Worm (Caenorhabditis elegans) whole organism, mixed stage, embryonic: ENCODE measurements around the gene picd-1.

Experiments used
- M03D4.4 ChIP-seq: sonication (generic microtip); optimal IDR thresholded peaks from 2 replicates; lab custom pipeline; 2017; ENCODE audit warnings: mild to moderate bottlenecking, missing genetic modification characterization, missing compliant biosample characterization
- bed-3 ChIP-seq: fragments of 200-800 bp; sonication (Bioruptor generic); optimal IDR thresholded peaks from 3 replicates; lab custom pipeline; 2018; ENCODE audit warnings: mild to moderate bottlenecking, missing genetic modification characterization, moderate library complexity, missing compliant biosample characterization
- blmp-1 ChIP-seq: fragments of 150-350 bp; optimal IDR thresholded peaks from 2 replicates; lab custom pipeline; 2014; ENCODE audit warnings: missing biosample characterization, missing genetic modification characterization
- ceh-39 ChIP-seq: fragments of 150-350 bp; optimal IDR thresholded peaks from 2 replicates; lab custom pipeline; 2014; ENCODE audit warnings: missing biosample characterization, missing genetic modification characterization
- ceh-43 ChIP-seq: fragments of 200-800 bp; sonication (Bioruptor generic); optimal IDR thresholded peaks from 2 replicates; lab custom pipeline; 2018; ENCODE audit warnings: mild to moderate bottlenecking, missing genetic modification characterization, moderate library complexity, missing compliant biosample characterization
- ceh-83 ChIP-seq: fragments of 200-800 bp; sonication (Bioruptor generic); optimal IDR thresholded peaks from 2 replicates; lab custom pipeline; 2018; ENCODE audit warnings: mild to moderate bottlenecking, missing genetic modification characterization, missing compliant biosample characterization
- ces-1 ChIP-seq: fragments of 150-350 bp; optimal IDR thresholded peaks from 2 replicates; lab custom pipeline; 2014; ENCODE audit warnings: missing biosample characterization, missing genetic modification reagents, missing genetic modification characterization
- cnd-1 ChIP-seq: fragments of 200-800 bp; sonication (Bioruptor generic); optimal IDR thresholded peaks from 2 replicates; lab custom pipeline; 2018; ENCODE audit warnings: mild to moderate bottlenecking, missing genetic modification characterization, missing compliant biosample characterization
- drap-1 ChIP-seq: fragments of 200-800 bp; sonication (Bioruptor generic); optimal IDR thresholded peaks from 3 replicates; lab custom pipeline; 2018; ENCODE audit warnings: mild to moderate bottlenecking, missing genetic modification characterization, missing compliant biosample characterization
- elt-1 ChIP-seq: sonication (generic microtip); optimal IDR thresholded peaks from 2 replicates; lab custom pipeline; 2017; ENCODE audit warnings: missing genetic modification characterization, mild to moderate bottlenecking, missing compliant biosample characterization, antibody characterized with exemption, moderate library complexity, borderline replicate concordance; ENCODE audit not compliant: insufficient read depth
- elt-3 ChIP-seq: fragments of 150-350 bp; optimal IDR thresholded peaks from 2 replicates; lab custom pipeline; 2014; ENCODE audit warnings: missing biosample characterization, missing genetic modification characterization
- flh-1 ChIP-seq: fragments of 200-800 bp; sonication (Bioruptor generic); optimal IDR thresholded peaks from 2 replicates; lab custom pipeline; 2018; ENCODE audit warnings: mild to moderate bottlenecking, missing genetic modification characterization, moderate library complexity, missing compliant biosample characterization
- ham-2 ChIP-seq: fragments of 200-800 bp; sonication (Bioruptor generic); optimal IDR thresholded peaks from 2 replicates; lab custom pipeline; 2018; ENCODE audit warnings: mild to moderate bottlenecking, missing genetic modification characterization, missing compliant biosample characterization
- lin-13 ChIP-seq: fragments of 150-350 bp; optimal IDR thresholded peaks from 2 replicates; lab custom pipeline; 2014; ENCODE audit warnings: missing biosample characterization, missing genetic modification characterization
- lin-32 ChIP-seq: fragments of 200-800 bp; sonication (Bioruptor generic); optimal IDR thresholded peaks from 2 replicates; lab custom pipeline; 2018; ENCODE audit warnings: mild to moderate bottlenecking, missing genetic modification characterization, missing compliant biosample characterization
- lsy-2 ChIP-seq: fragments of 150-350 bp; optimal IDR thresholded peaks from 2 replicates; lab custom pipeline; 2014; ENCODE audit warnings: missing biosample characterization, missing genetic modification characterization
- mab-5 ChIP-seq: fragments of 150-350 bp; optimal IDR thresholded peaks from 2 replicates; lab custom pipeline; 2014; ENCODE audit warnings: missing biosample characterization, missing genetic modification characterization
- mep-1 ChIP-seq: fragments of 150-350 bp; optimal IDR thresholded peaks from 2 replicates; lab custom pipeline; 2017; ENCODE audit warnings: missing biosample characterization, missing genetic modification reagents, missing genetic modification characterization, inconsistent platforms
- nhr-12 ChIP-seq: fragments of 150-350 bp; optimal IDR thresholded peaks from 2 replicates; lab custom pipeline; 2014; ENCODE audit warnings: missing biosample characterization, missing genetic modification characterization
- nhr-2 ChIP-seq: fragments of 150-350 bp; optimal IDR thresholded peaks from 2 replicates; lab custom pipeline; 2014; ENCODE audit warnings: missing biosample characterization, missing genetic modification characterization
- nhr-237 ChIP-seq: fragments of 150-350 bp; optimal IDR thresholded peaks from 2 replicates; lab custom pipeline; 2014; ENCODE audit warnings: missing biosample characterization, missing genetic modification characterization
- nhr-28 ChIP-seq: fragments of 150-350 bp; optimal IDR thresholded peaks from 2 replicates; lab custom pipeline; 2014; ENCODE audit warnings: missing biosample characterization, missing genetic modification characterization
- nhr-76 ChIP-seq: sonication (generic microtip); optimal IDR thresholded peaks from 2 replicates; lab custom pipeline; 2017; ENCODE audit warnings: missing biosample characterization, missing genetic modification characterization
- pha-4 ChIP-seq: fragments of 150-350 bp; optimal IDR thresholded peaks from 2 replicates; lab custom pipeline; 2018; ENCODE audit warnings: missing biosample characterization, missing genetic modification reagents, missing genetic modification characterization
- sem-2 ChIP-seq: fragments of 200-800 bp; sonication (Bioruptor generic); optimal IDR thresholded peaks from 2 replicates; lab custom pipeline; 2018; ENCODE audit warnings: mild to moderate bottlenecking, missing genetic modification characterization, missing compliant biosample characterization
- snpc-4 ChIP-seq: fragments of 150-350 bp; optimal IDR thresholded peaks from 2 replicates; lab custom pipeline; 2014; ENCODE audit warnings: missing biosample characterization, missing genetic modification characterization
- sptf-1 ChIP-seq: sonication (generic microtip); optimal IDR thresholded peaks from 2 replicates; lab custom pipeline; 2017; ENCODE audit warnings: mild to moderate bottlenecking, missing genetic modification characterization, moderate library complexity, missing compliant biosample characterization
- tbx-8 ChIP-seq: fragments of 200-800 bp; sonication (Bioruptor generic); optimal IDR thresholded peaks from 2 replicates; lab custom pipeline; 2018; ENCODE audit warnings: mild to moderate bottlenecking, missing genetic modification characterization, moderate library complexity, missing compliant biosample characterization
- unc-120 ChIP-seq: sonication (generic microtip); optimal IDR thresholded peaks from 2 replicates; lab custom pipeline; 2017; ENCODE audit warnings: missing genetic modification characterization, missing compliant biosample characterization; ENCODE audit not compliant: poor library complexity, severe bottlenecking
- unc-39 ChIP-seq: fragments of 150-350 bp; optimal IDR thresholded peaks from 2 replicates; lab custom pipeline; 2014; ENCODE audit warnings: missing biosample characterization, missing genetic modification characterization
- unc-62 ChIP-seq: fragments of 150-350 bp; optimal IDR thresholded peaks from 2 replicates; lab custom pipeline; 2014; ENCODE audit warnings: missing biosample characterization, missing genetic modification reagents, missing genetic modification characterization
- ztf-11 ChIP-seq: fragments of 150-350 bp; optimal IDR thresholded peaks from 2 replicates; lab custom pipeline; 2014; ENCODE audit warnings: missing biosample characterization, missing genetic modification characterization

The picd-1 gene

DNA sequence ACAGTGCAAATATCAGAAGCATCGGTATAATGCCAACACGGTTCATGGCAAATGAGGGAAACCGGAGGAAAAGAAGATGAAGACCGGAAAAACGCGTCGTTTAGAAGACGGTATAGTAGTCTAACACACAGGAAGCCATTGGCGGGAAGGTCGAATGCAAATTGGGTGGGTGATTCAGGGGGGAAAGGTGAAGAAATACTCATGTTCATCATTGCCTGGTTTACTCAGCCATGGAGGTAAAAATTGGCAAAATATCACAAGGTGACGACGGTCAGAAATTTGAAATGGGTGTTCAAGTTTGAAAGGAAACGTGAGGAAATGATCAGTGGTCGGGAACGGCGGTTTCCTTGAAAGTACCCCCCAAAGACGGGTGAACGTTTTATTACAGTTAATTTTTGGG is 36.6 kb downstream of the picd-1 start, which contains the start of gene W03F9.11:
Gene W03F9.11, minus strand, starts transcription at position 101 of the 400 bp plus-strand sequence.
- TF ChIP-seq unc-39 (tag; lab: Kevin White, UChicago) (no peak), ztf-11 (no peak), flh-1 (GFP tag; lab: Kevin White, UChicago) (no peak), blmp-1 (no peak), tbx-8 (no peak), ham-2 (GFP tag; lab: Kevin White, UChicago) (no peak), sem-2 (GFP tag; lab: Kevin White, UChicago) (no peak), nhr-2 (no peak), lin-32 (GFP tag; lab: Kevin White, UChicago) (no peak), nhr-237 (tag; lab: Kevin White, UChicago) (no peak), drap-1 (no peak), pha-4 (no peak)

DNA sequence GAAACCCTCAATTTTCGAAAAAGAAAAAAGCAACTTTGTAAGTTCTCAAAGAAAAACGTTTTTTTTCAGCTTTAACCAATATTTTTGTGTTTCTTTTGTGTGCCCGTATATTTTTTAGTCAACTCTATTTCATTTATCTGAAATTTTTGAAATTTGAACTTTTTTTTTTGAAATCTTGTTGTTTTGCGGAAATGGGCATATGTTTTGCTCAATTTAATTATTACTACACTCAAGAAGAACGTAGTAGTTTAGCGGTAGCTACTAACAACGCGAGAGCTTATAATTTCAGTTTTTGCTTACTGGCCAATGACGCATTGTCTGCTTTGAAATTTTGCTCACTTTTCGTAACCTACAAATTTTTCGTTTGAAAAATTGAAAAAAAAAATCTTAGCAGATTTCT is 40.2 kb downstream of the picd-1 start, which contains the start of gene srh-82:
Gene srh-82, plus strand, starts transcription at position 301 of the 400 bp plus-strand sequence.
- TF ChIP-seq elt-3 (no peak), pha-4 (no peak), tbx-8 (no peak), drap-1 (no peak), unc-62 (GFP tag; lab: Kevin White, UChicago) (no peak), lsy-2 (tag; lab: Kevin White, UChicago) (no peak), elt-1 (tag; lab: Kevin White, UChicago) (no peak), blmp-1 (no peak), nhr-76 (tag; lab: Kevin White, UChicago) (no peak), snpc-4 (tag; lab: Kevin White, UChicago) (no peak), sptf-1 (tag; lab: Kevin White, UChicago) (no peak), ham-2 (GFP tag; lab: Kevin White, UChicago) (no peak), ceh-43 (no peak), sem-2 (GFP tag; lab: Kevin White, UChicago) (no peak), ztf-11 (no peak), nhr-2 (no peak), nhr-28 (tag; lab: Kevin White, UChicago) (no peak), M03D4.4 (tag; lab: Kevin White, UChicago) (no peak), ceh-83 (GFP tag; lab: Kevin White, UChicago) (no peak)

DNA sequence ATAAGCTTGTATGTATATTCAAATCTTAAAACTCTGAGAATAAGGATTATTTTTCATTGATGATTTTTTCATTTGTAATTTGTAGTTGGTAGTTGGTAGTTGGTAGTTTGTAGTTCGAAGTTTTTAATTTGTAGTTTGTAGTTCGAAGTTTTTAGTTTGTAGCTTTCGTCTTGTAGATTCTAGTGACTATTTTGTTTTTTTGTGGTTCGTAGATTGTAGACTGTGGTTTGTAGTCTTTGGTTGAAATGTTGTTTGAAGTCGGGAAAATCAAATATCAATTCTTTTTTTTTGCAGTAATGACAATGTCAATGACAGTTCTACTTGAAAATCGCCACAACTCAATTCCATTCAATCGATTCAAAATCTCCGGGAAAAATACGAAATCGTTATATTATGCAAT is 41.1 kb downstream of the picd-1 start:
- TF ChIP-seq ceh-43 = no peak
- no peak for TF ChIP-seq snpc-4 (tag; lab: Kevin White, UChicago)
- TF ChIP-seq mep-1 (tag; lab: Kevin White, UChicago) = no peak
- no peak for TF ChIP-seq mab-5 (tag; lab: Kevin White, UChicago)
- no peak for TF ChIP-seq blmp-1
- no peak for TF ChIP-seq ces-1 (GFP tag; lab: Kevin White, UChicago)
- no peak for TF ChIP-seq nhr-237 (tag; lab: Kevin White, UChicago)
- no peak for TF ChIP-seq nhr-12 (tag; lab: Kevin White, UChicago)
- no peak for TF ChIP-seq ztf-11
- no peak for TF ChIP-seq elt-1 (tag; lab: Kevin White, UChicago)
- no peak for TF ChIP-seq ceh-39
- no peak for TF ChIP-seq tbx-8
- no peak for TF ChIP-seq lin-32 (GFP tag; lab: Kevin White, UChicago)
- TF ChIP-seq elt-3 = no peak
- TF ChIP-seq lin-13 (tag; lab: Kevin White, UChicago) = no peak
- TF ChIP-seq ham-2 (GFP tag; lab: Kevin White, UChicago) = no peak
- TF ChIP-seq unc-120 (tag; lab: Kevin White, UChicago) = no peak
- TF ChIP-seq ceh-83 (GFP tag; lab: Kevin White, UChicago) = no peak
- no peak for TF ChIP-seq sem-2 (GFP tag; lab: Kevin White, UChicago)

DNA sequence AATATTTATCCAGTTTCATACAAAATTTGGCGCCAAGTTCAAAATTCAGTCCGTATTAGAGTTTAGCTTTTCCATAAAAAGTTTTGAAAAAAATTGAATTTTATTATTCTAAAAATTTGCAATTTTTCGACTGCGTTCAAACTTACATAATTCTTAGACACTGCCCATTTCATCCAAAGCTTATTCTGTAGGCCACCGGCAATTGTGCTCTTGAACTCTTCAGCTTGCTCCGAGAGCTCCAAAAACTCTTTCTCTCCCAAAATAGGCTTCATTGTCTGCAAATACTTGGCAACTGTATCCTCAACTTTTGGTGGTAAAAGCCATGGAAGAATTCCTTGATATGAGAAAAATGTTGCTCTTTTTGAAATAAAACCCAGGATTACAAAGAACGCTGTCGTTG is 45.4 kb downstream of the picd-1 start:
- TF ChIP-seq lsy-2 (tag; lab: Kevin White, UChicago) (no peak), M03D4.4 (tag; lab: Kevin White, UChicago) (no peak)
- TF ChIP-seq, all 35 proteins: peak for 0

DNA sequence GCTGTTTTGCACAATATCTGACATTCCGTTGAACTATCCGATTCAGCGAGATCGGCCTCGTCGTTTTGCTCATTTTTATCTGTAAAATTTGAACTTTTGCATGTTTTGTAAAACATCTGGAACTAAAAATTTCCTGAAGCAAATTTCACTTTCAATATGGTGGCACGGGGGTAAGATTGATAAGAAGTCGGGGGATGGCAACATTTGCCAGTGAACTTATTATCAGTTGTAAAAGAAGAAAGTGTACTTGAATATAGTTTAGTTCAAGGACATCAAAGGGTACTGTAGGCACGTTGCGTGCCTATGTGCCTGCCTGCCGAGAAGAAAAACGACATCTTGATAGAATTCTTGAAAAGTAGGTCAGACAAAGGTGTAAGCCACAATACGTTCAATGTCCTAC is 46.7 kb downstream of the picd-1 start, which contains the start of gene W03F9.4:
Gene W03F9.4, minus strand, starts transcription at position 79 of the 400 bp plus-strand sequence.
- TF ChIP-seq nhr-237 (tag; lab: Kevin White, UChicago) = no peak
- no peak for TF ChIP-seq nhr-2
- no peak for TF ChIP-seq nhr-28 (tag; lab: Kevin White, UChicago)
- TF ChIP-seq elt-3 = no peak
- TF ChIP-seq lin-13 (tag; lab: Kevin White, UChicago) = no peak
- no peak for TF ChIP-seq cnd-1
- no peak for TF ChIP-seq drap-1
- TF ChIP-seq elt-1 (tag; lab: Kevin White, UChicago) = no peak
- no peak for TF ChIP-seq M03D4.4 (tag; lab: Kevin White, UChicago)
- TF ChIP-seq pha-4 = no peak
- no peak for TF ChIP-seq mep-1 (tag; lab: Kevin White, UChicago)
- no peak for TF ChIP-seq bed-3 (GFP tag; lab: Kevin White, UChicago)
